Fruit fly (Drosophila melanogaster): ENCODE measurements around the gene Bka.
A peak's percentile ranks its signal among the peaks of the same experiment; 100 is the strongest.

The Bka gene

dm6 chr2L:9943521-9943920 lies 48.4 kb downstream of the Bka start (continued):
- TF ChIP-seq CG6765 (GFP tag; optimal IDR thresholded peaks at IDR 0.05) = no peak
- peak; percentile 86 for TF ChIP-seq lab (GFP tag; optimal IDR thresholded peaks at IDR 0.05)
- peak; percentile 73 for TF ChIP-seq rib (GFP tag; IDR thresholded peaks at IDR 0.05)
- TF ChIP-seq gro (GFP tag; optimal IDR thresholded peaks at IDR 0.05) = peak; percentile 60
- TF ChIP-seq zfh1 (GFP tag; IDR thresholded peaks at IDR 0.05) = no peak
- TF ChIP-seq HmgZ (tag; optimal IDR thresholded peaks at IDR 0.05) = peak; percentile 57
- no peak for TF ChIP-seq CG17359 (tag; optimal IDR thresholded peaks at IDR 0.05)
- 0 out of 3 replicates have a peak, but pooled peaks have one; percentile 14 for TF ChIP-seq CG11093 (GFP tag; IDR thresholded peaks at IDR 0.05)
- no peak for TF ChIP-seq CG14050 (GFP tag; IDR thresholded peaks at IDR 0.05)
- peak; percentile 4 for TF ChIP-seq CG17385 (GFP tag; optimal IDR thresholded peaks at IDR 0.05)
- TF ChIP-seq sug (tag; optimal IDR thresholded peaks at IDR 0.05) = peak; percentile 75
- TF ChIP-seq CG34376 (GFP tag; optimal IDR thresholded peaks at IDR 0.05) = peak; percentile 84
- peak; percentile 57 for TF ChIP-seq Med (GFP tag)
- TF ChIP-seq CG2120 (GFP tag; optimal IDR thresholded peaks at IDR 0.05) = peak; percentile 59
- TF ChIP-seq lilli (GFP tag; optimal IDR thresholded peaks at IDR 0.05) = peak; percentile 24
- peak; percentile 89 for TF ChIP-seq GATAe (GFP tag; conservative IDR thresholded peaks at IDR 0.05)
- TF ChIP-seq CG4424 (GFP tag; optimal IDR thresholded peaks at IDR 0.05) = no peak
- TF ChIP-seq her (GFP tag; optimal IDR thresholded peaks at IDR 0.05) = peak; percentile 18
- peak; percentile 10 for TF ChIP-seq CG12155 (GFP tag; optimal IDR thresholded peaks at IDR 0.05)
- peak; percentile 7 for TF ChIP-seq Dek (tag; optimal IDR thresholded peaks at IDR 0.05)
- peak; percentile 22 for TF ChIP-seq CG1603 (tag; optimal IDR thresholded peaks at IDR 0.05)
- TF ChIP-seq Sox102F (GFP tag; optimal IDR thresholded peaks at IDR 0.05) = no peak
- TF ChIP-seq pho (GFP tag; optimal IDR thresholded peaks at IDR 0.05) = no peak
- TF ChIP-seq CG31365 (tag; optimal IDR thresholded peaks at IDR 0.05) = peak; percentile 29
- TF ChIP-seq Pdp1 (GFP tag; optimal IDR thresholded peaks at IDR 0.05) = peak in 1 of 2 experiments; percentile 32
- TF ChIP-seq grau (tag; optimal IDR thresholded peaks at IDR 0.05) = peak; percentile 15
- peak; percentile 67 for TF ChIP-seq CG18599 (GFP tag; optimal IDR thresholded peaks at IDR 0.05)
- 0 out of 2 replicates have a peak, but pooled peaks have one; percentile 16 for TF ChIP-seq sob (GFP tag; IDR thresholded peaks at IDR 0.05)
- TF ChIP-seq CG12219 (GFP tag; optimal IDR thresholded peaks at IDR 0.05) = peak; percentile 29

dm6 chr2L:9945086-9945485 lies 50.0 kb downstream of the Bka start:
- TF ChIP-seq Ets65A (GFP tag) = peak; percentile 24
- TF ChIP-seq CG2199 (GFP tag; IDR thresholded peaks at IDR 0.05) = no peak
- peak; percentile 82 for TF ChIP-seq nom (GFP tag; optimal IDR thresholded peaks at IDR 0.05)
